Fruit fly (Drosophila melanogaster): ENCODE results near the gene CG12498.
A peak's percentile ranks its signal among the peaks of the same experiment; 100 is the strongest.

CG12498 gene

DNA sequence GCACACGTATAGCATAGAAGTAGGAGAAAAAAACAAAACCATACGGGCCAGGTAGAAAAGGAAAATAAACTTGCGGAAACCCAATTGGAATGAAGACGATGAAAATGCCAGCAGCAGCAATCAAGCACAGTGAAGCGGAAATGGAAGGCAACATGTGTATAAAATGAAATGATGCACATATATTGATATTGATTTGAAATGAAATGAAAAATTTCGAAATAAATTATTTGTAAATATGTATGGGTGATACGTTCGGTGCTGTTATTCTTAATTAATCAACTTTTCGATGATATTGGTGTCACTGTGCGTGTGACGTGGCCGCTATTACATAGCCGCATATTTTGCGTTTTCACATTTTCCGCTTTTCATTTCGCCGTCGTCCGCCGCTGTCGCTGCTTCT, 3.4 kb downstream of the CG12498 start (continued):
- no peak for TF ChIP-seq CG8089 (GFP tag; optimal IDR thresholded peaks at IDR 0.05)
- 0 out of 3 replicates have a peak, but pooled peaks have one; percentile 37 for TF ChIP-seq Optix (GFP tag; IDR thresholded peaks at IDR 0.05)
- TF ChIP-seq insv (GFP tag; optimal IDR thresholded peaks at IDR 0.05): no peak
- no peak for TF ChIP-seq Eip74EF (GFP tag; optimal IDR thresholded peaks at IDR 0.05)
- 0 out of 2 replicates have a peak, but pooled peaks have one; percentile 14 for TF ChIP-seq E2f2 (GFP tag; IDR thresholded peaks at IDR 0.05)
- TF ChIP-seq CG14014 (GFP tag; IDR thresholded peaks at IDR 0.05): 0 out of 2 replicates have a peak, but pooled peaks have one; percentile 21
- no peak for TF ChIP-seq CG14667 (GFP tag; IDR thresholded peaks at IDR 0.05)
- 0 out of 3 replicates have a peak, but pooled peaks have one; percentile 9 for TF ChIP-seq CG14050 (GFP tag; IDR thresholded peaks at IDR 0.05)
- TF ChIP-seq CG4820 (GFP tag; optimal IDR thresholded peaks at IDR 0.05): no peak
- peak; percentile 47 for TF ChIP-seq lmd (GFP tag; IDR thresholded peaks at IDR 0.05)
- no peak for TF ChIP-seq CG17359 (tag; optimal IDR thresholded peaks at IDR 0.05)
- TF ChIP-seq ttk (GFP tag; IDR thresholded peaks at IDR 0.05): 0 out of 2 replicates have a peak, but pooled peaks have one; percentile 7
- no peak for TF ChIP-seq CG3163 (GFP tag; optimal IDR thresholded peaks at IDR 0.05)
- no peak for TF ChIP-seq prd (optimal IDR thresholded peaks at IDR 0.05)
- peak; percentile 39; the same call in 1 of the 3 replicates for TF ChIP-seq prd (GFP tag; IDR thresholded peaks at IDR 0.05)
- TF ChIP-seq Sox102F (GFP tag; optimal IDR thresholded peaks at IDR 0.05): peak; percentile 39
- TF ChIP-seq CG9876 (GFP tag; optimal IDR thresholded peaks at IDR 0.05): no peak
- no peak for TF ChIP-seq Chrac-16 (GFP tag; optimal IDR thresholded peaks at IDR 0.05)
- TF ChIP-seq Ptx1 (GFP tag; IDR thresholded peaks at IDR 0.05): 0 out of 2 replicates have a peak, but pooled peaks have one; percentile 20
- TF ChIP-seq Poxn (GFP tag; IDR thresholded peaks at IDR 0.05): no peak
- TF ChIP-seq p53 (GFP tag; optimal IDR thresholded peaks at IDR 0.05): no peak
- TF ChIP-seq Hr51 (GFP tag; optimal IDR thresholded peaks at IDR 0.05): peak in 1 of 2 experiments; percentile 49
- no peak for TF ChIP-seq MESR4 (GFP tag; optimal IDR thresholded peaks at IDR 0.05)
- no peak for TF ChIP-seq CG17912 (GFP tag; optimal IDR thresholded peaks at IDR 0.05)
- peak; percentile 37 for TF ChIP-seq gem (tag; optimal IDR thresholded peaks at IDR 0.05)
- no peak for TF ChIP-seq CG4424 (GFP tag; optimal IDR thresholded peaks at IDR 0.05)
- no peak for TF ChIP-seq CG10654 (GFP tag; optimal IDR thresholded peaks at IDR 0.05)
- no peak for TF ChIP-seq lov (optimal IDR thresholded peaks at IDR 0.05)
- TF ChIP-seq lov (GFP tag; IDR thresholded peaks at IDR 0.05): no peak
- no peak for TF ChIP-seq sr (GFP tag; IDR thresholded peaks at IDR 0.05)
- TF ChIP-seq Doc3 (GFP tag; IDR thresholded peaks at IDR 0.05; ENCODE audit: partially characterized antibody): no peak
- TF ChIP-seq grau (tag; optimal IDR thresholded peaks at IDR 0.05): peak; percentile 21
- no peak for TF ChIP-seq toy (GFP tag; IDR thresholded peaks at IDR 0.05)
- TF ChIP-seq CG2120 (GFP tag; optimal IDR thresholded peaks at IDR 0.05): no peak
- 0 out of 2 replicates have a peak, but pooled peaks have one; percentile 24 for TF ChIP-seq Ada2b (GFP tag; IDR thresholded peaks at IDR 0.05)
- TF ChIP-seq CG11093 (GFP tag; IDR thresholded peaks at IDR 0.05): no peak
- peak; percentile 38; the same call in 1 of the 2 replicates for TF ChIP-seq CG17328 (GFP tag; IDR thresholded peaks at IDR 0.05)
- no peak for TF ChIP-seq CG3838 (GFP tag; optimal IDR thresholded peaks at IDR 0.05)
- TF ChIP-seq CG4707 (GFP tag; optimal IDR thresholded peaks at IDR 0.05): no peak
- TF ChIP-seq CG17361 (GFP tag; IDR thresholded peaks at IDR 0.05): no peak
- no peak for TF ChIP-seq fu2 (GFP tag; optimal IDR thresholded peaks at IDR 0.05)
- no peak for TF ChIP-seq BEAF-32 (GFP tag; optimal IDR thresholded peaks at IDR 0.05)
- TF ChIP-seq CG31441 (GFP tag; IDR thresholded peaks at IDR 0.05): no peak
- TF ChIP-seq Bteb2 (GFP tag; optimal IDR thresholded peaks at IDR 0.05): no peak
- TF ChIP-seq HmgD (GFP tag; optimal IDR thresholded peaks at IDR 0.05): no peak
- peak; percentile 54 for TF ChIP-seq slbo (GFP tag; IDR thresholded peaks at IDR 0.05)
- peak; percentile 2 for TF ChIP-seq ATbp (GFP tag; optimal IDR thresholded peaks at IDR 0.05)
- TF ChIP-seq CG2678 (tag; optimal IDR thresholded peaks at IDR 0.05): peak; percentile 10
- no peak for TF ChIP-seq Nf-YB (GFP tag; optimal IDR thresholded peaks at IDR 0.05)
- TF ChIP-seq lab (GFP tag; optimal IDR thresholded peaks at IDR 0.05): peak; percentile 11
- no peak for TF ChIP-seq CG12071 (GFP tag; optimal IDR thresholded peaks at IDR 0.05)
- no peak for TF ChIP-seq CG4730 (GFP tag; IDR thresholded peaks at IDR 0.05)
